Worm (Caenorhabditis elegans): ENCODE results near the gene srw-89.

DNA sequence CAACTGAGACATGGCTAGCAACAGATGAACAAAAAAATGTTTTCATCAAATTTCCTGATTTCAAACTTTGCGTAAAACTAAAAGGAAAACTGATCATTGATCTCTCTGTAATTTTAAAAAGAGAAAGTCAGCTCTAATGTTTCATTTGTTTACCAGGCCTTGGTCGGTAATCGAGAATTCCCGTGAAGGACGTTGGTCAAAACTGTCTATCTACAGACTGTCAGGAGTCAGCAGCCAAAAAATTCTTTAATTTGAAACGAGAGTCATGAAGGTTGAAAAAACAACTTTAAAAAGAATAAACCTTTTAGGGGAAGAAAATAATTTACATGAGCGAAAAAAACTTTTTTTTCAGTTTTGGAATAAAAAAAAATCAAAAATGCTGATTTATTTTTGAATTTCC, 31.8 kb upstream of the srw-89 start:
- TF ChIP-seq jun-1 (tag; optimal IDR thresholded peaks at IDR 0.05) (no peak), nhr-76 (tag; optimal IDR thresholded peaks at IDR 0.05) (no peak), fkh-10 (GFP tag; optimal IDR thresholded peaks at IDR 0.05) (no peak), lir-3 (tag; optimal IDR thresholded peaks at IDR 0.05; ENCODE audit: poor library complexity) (no peak), mab-9 (GFP tag; IDR thresholded peaks at IDR 0.05) (no peak), ztf-11 (tag; optimal IDR thresholded peaks at IDR 0.05) (no peak), egl-27 (tag; optimal IDR thresholded peaks at IDR 0.05) (no peak)

All from whole organism, L1 larva.